Fruit fly (Drosophila melanogaster) whole organism, embryonic: ENCODE data around the gene Dh31.

ENCODE experiments used
- Bgb ChIP-seq: fragments of 200-800 bp; sonication (Bioruptor generic); IDR thresholded peaks from 2 replicates; pipeline ENCODE4 v1.3.6; 2022; ENCODE audit warnings: missing biosample characterization, missing genetic modification characterization; ENCODE audit not compliant: partially characterized antibody
- CG10274 ChIP-seq: fragments of 200-800 bp; sonication (Bioruptor generic); optimal IDR thresholded peaks from 3 replicates; lab custom pipeline; 2017; ENCODE audit warnings: missing biosample characterization, mild to moderate bottlenecking, missing genetic modification characterization
- CG10565 ChIP-seq: fragments of 200-800 bp; sonication (Bioruptor generic); optimal IDR thresholded peaks from 3 replicates; lab custom pipeline; 2016; ENCODE audit warnings: missing biosample characterization, mild to moderate bottlenecking, missing genetic modification characterization
- CG10979 ChIP-seq: fragments of 200-800 bp; sonication (Bioruptor generic); optimal IDR thresholded peaks from 2 replicates; lab custom pipeline; 2018; ENCODE audit warnings: missing biosample characterization, mild to moderate bottlenecking, missing genetic modification characterization, moderate library complexity
- CG11085 ChIP-seq: fragments of 200-800 bp; sonication (Bioruptor generic); IDR thresholded peaks from 2 replicates; pipeline ENCODE4 v1.3.6; 2022; ENCODE audit warnings: missing biosample characterization, missing genetic modification characterization
- CG1233 ChIP-seq: fragments of 200-800 bp; sonication (Bioruptor generic); optimal IDR thresholded peaks from 4 replicates; lab custom pipeline; 2018; ENCODE audit warnings: missing biosample characterization, mild to moderate bottlenecking, missing genetic modification characterization
- CG12744 ChIP-seq: fragments of 200-800 bp; sonication (Bioruptor generic); optimal IDR thresholded peaks from 2 replicates; lab custom pipeline; 2016; ENCODE audit warnings: missing biosample characterization, missing genetic modification characterization
- CG13287 ChIP-seq: fragments of 200-800 bp; sonication (Bioruptor generic); IDR thresholded peaks from 2 replicates; pipeline ENCODE4 v1.3.6; 2022; ENCODE audit warnings: missing biosample characterization, missing genetic modification characterization; ENCODE audit not compliant: partially characterized antibody
- CG15011 ChIP-seq: fragments of 200-800 bp; sonication (Bioruptor generic); optimal IDR thresholded peaks from 3 replicates; lab custom pipeline; 2018; ENCODE audit warnings: missing biosample characterization, mild to moderate bottlenecking, missing genetic modification characterization
- CG17361 ChIP-seq: fragments of 200-800 bp; sonication (Bioruptor generic); IDR thresholded peaks from 3 replicates; pipeline ENCODE4 v1.3.6; 2022; ENCODE audit warnings: missing biosample characterization, missing genetic modification characterization
- CG2889 ChIP-seq: fragments of 200-800 bp; sonication (Bioruptor generic); IDR thresholded peaks from 3 replicates; pipeline ENCODE4 v1.3.6; 2022; ENCODE audit warnings: missing biosample characterization, missing genetic modification characterization
- CG31441 ChIP-seq: fragments of 200-800 bp; sonication (Bioruptor generic); IDR thresholded peaks from 2 replicates; pipeline ENCODE4 v1.3.6; 2022; ENCODE audit warnings: missing biosample characterization, missing genetic modification characterization
- CG3407 ChIP-seq: fragments of 200-800 bp; sonication (Bioruptor generic); optimal IDR thresholded peaks from 2 replicates; lab custom pipeline; 2018; ENCODE audit warnings: missing biosample characterization, mild to moderate bottlenecking, missing genetic modification characterization
- CG4820 ChIP-seq: fragments of 200-800 bp; sonication (Bioruptor generic); optimal IDR thresholded peaks from 3 replicates; lab custom pipeline; 2016; ENCODE audit warnings: missing biosample characterization, missing genetic modification characterization
- CG5245 ChIP-seq: fragments of 200-800 bp; sonication (Bioruptor generic); optimal IDR thresholded peaks from 3 replicates; lab custom pipeline; 2016; ENCODE audit warnings: missing biosample characterization, missing genetic modification characterization
- CG6175 ChIP-seq: fragments of 200-800 bp; sonication (Bioruptor generic); IDR thresholded peaks from 3 replicates; pipeline ENCODE4 v1.3.6; 2022; ENCODE audit warnings: missing biosample characterization, missing genetic modification characterization
- CG7928 ChIP-seq: fragments of 200-800 bp; sonication (Bioruptor generic); optimal IDR thresholded peaks from 2 replicates; lab custom pipeline; 2017; ENCODE audit warnings: missing biosample characterization, mild to moderate bottlenecking, missing genetic modification characterization
- CG7963 ChIP-seq: fragments of 200-800 bp; sonication (Bioruptor generic); IDR thresholded peaks from 3 replicates; pipeline ENCODE4 v1.3.6; 2022; ENCODE audit warnings: missing biosample characterization, missing genetic modification characterization; ENCODE audit not compliant: partially characterized antibody
- CG8281 ChIP-seq: fragments of 200-800 bp; sonication (Bioruptor generic); optimal IDR thresholded peaks from 2 replicates; lab custom pipeline; 2018; ENCODE audit warnings: missing biosample characterization, mild to moderate bottlenecking, missing genetic modification characterization, moderate library complexity
- CG8359 ChIP-seq: fragments of 200-800 bp; sonication (Bioruptor generic); optimal IDR thresholded peaks from 2 replicates; lab custom pipeline; 2017; ENCODE audit warnings: missing biosample characterization, mild to moderate bottlenecking, missing genetic modification characterization, borderline replicate concordance
- CTCF ChIP-seq: fragments of 200-800 bp; sonication (Bioruptor generic); optimal IDR thresholded peaks from 2 replicates; lab custom pipeline; 2017; ENCODE audit warnings: missing biosample characterization, mild to moderate bottlenecking, missing genetic modification characterization, moderate library complexity
- D19A ChIP-seq: fragments of 200-800 bp; optimal IDR thresholded peaks from 3 replicates; lab custom pipeline; 2019; ENCODE audit warnings: missing biosample characterization, mild to moderate bottlenecking, missing genetic modification characterization, moderate library complexity
- Dip3 ChIP-seq: fragments of 200-800 bp; sonication (Bioruptor generic); optimal IDR thresholded peaks from 3 replicates; lab custom pipeline; 2016; ENCODE audit warnings: missing biosample characterization, missing genetic modification characterization
- E2f2 ChIP-seq: fragments of 200-800 bp; sonication (Bioruptor generic); IDR thresholded peaks from 2 replicates; pipeline ENCODE4 v1.3.6; 2022; ENCODE audit warnings: missing biosample characterization, missing genetic modification characterization
- Fer3 ChIP-seq: fragments of 200-800 bp; sonication (Bioruptor generic); optimal IDR thresholded peaks from 2 replicates; lab custom pipeline; 2018; ENCODE audit warnings: missing biosample characterization, mild to moderate bottlenecking, missing genetic modification characterization, moderate library complexity
- Sox102F ChIP-seq: fragments of 200-800 bp; sonication (Bioruptor generic); optimal IDR thresholded peaks from 2 replicates; lab custom pipeline; 2018; ENCODE audit warnings: missing biosample characterization, mild to moderate bottlenecking, missing genetic modification characterization, moderate library complexity
- Taf1 ChIP-seq: fragments of 200-800 bp; sonication (Bioruptor generic); IDR thresholded peaks from 2 replicates; pipeline ENCODE4 v1.3.6; 2022; ENCODE audit warnings: missing biosample characterization, missing genetic modification characterization
- chif ChIP-seq, 2 experiments: fragments of 200-800 bp; sonication (Bioruptor generic); optimal IDR thresholded peaks; 3 replicates each; lab custom pipeline; 2016; ENCODE audit warnings: missing biosample characterization in 2 of 2, missing genetic modification characterization in 2 of 2
- her ChIP-seq: fragments of 200-800 bp; sonication (Bioruptor generic); optimal IDR thresholded peaks from 2 replicates; lab custom pipeline; 2016; ENCODE audit warnings: missing biosample characterization, missing genetic modification characterization
- insv ChIP-seq, 2 experiments: fragments of 200-800 bp; sonication (Bioruptor generic); optimal IDR thresholded peaks; 3 replicates each; lab custom pipeline; 2016 to 2018; ENCODE audit warnings: missing biosample characterization in 2 of 2, missing genetic modification characterization in 2 of 2
- inv ChIP-seq: fragments of 200-800 bp; sonication (Bioruptor generic); IDR thresholded peaks from 2 replicates; pipeline ENCODE4 v1.3.6; 2022; ENCODE audit warnings: missing biosample characterization, missing genetic modification characterization; ENCODE audit not compliant: partially characterized antibody
- jigr1 ChIP-seq: fragments of 200-800 bp; sonication (Bioruptor generic); IDR thresholded peaks from 3 replicates; pipeline ENCODE4 v1.3.6; 2022; ENCODE audit warnings: missing biosample characterization, missing genetic modification characterization
- jing ChIP-seq: fragments of 200-800 bp; sonication (Bioruptor generic); optimal IDR thresholded peaks from 2 replicates; lab custom pipeline; 2018; ENCODE audit warnings: missing biosample characterization, mild to moderate bottlenecking, missing genetic modification characterization
- nom ChIP-seq: fragments of 200-800 bp; sonication (Bioruptor generic); optimal IDR thresholded peaks from 2 replicates; lab custom pipeline; 2017; ENCODE audit warnings: missing biosample characterization, missing genetic modification characterization, mild to moderate bottlenecking, moderate library complexity, missing genetic modification reagents
- odd ChIP-seq: fragments of 200-800 bp; sonication (Bioruptor generic); optimal IDR thresholded peaks from 2 replicates; lab custom pipeline; 2017; ENCODE audit warnings: missing biosample characterization, mild to moderate bottlenecking, missing genetic modification characterization
- pan ChIP-seq, 4 experiments: fragments of >200 bp in 3 of 4; fragments of 200-800 bp in 1 of 4; sonication (Bioruptor generic) in 1 of 4; optimal IDR thresholded peaks in 3 of 4; IDR thresholded peaks in 1 of 4; 2 replicates each; pipeline versions ENCODE4 v1.3.6 to Lab custom; 2017 to 2022; ENCODE audit warnings: missing biosample characterization in 2 of 4, missing genetic modification characterization in 2 of 4, mixed read lengths in 1 of 4
- pros ChIP-seq: fragments of 200-800 bp; sonication (Bioruptor generic); optimal IDR thresholded peaks from 3 replicates; lab custom pipeline; 2019; ENCODE audit warnings: missing biosample characterization, mild to moderate bottlenecking, missing genetic modification characterization, moderate library complexity
- ranshi ChIP-seq: fragments of 200-800 bp; sonication (Bioruptor generic); IDR thresholded peaks from 2 replicates; pipeline ENCODE4 v1.3.6; 2022; ENCODE audit warnings: missing biosample characterization, missing genetic modification characterization
- sim ChIP-seq: fragments of 200-800 bp; sonication (Bioruptor generic); IDR thresholded peaks from 2 replicates; pipeline ENCODE4 v1.3.6; 2022; ENCODE audit warnings: missing biosample characterization, missing genetic modification characterization
- sisA ChIP-seq: fragments of 200-800 bp; sonication (Bioruptor generic); IDR thresholded peaks from 2 replicates; pipeline ENCODE4 v1.3.6; 2022; ENCODE audit warnings: missing biosample characterization, missing genetic modification characterization
- sob ChIP-seq: fragments of 200-800 bp; sonication (Bioruptor generic); IDR thresholded peaks from 2 replicates; pipeline ENCODE4 v1.3.6; 2022; ENCODE audit warnings: missing biosample characterization, missing genetic modification characterization
- ssp ChIP-seq: fragments of 200-800 bp; sonication (Bioruptor generic); IDR thresholded peaks from 2 replicates; pipeline ENCODE4 v1.3.6; 2022; ENCODE audit warnings: missing biosample characterization, missing genetic modification characterization
- tgo ChIP-seq: fragments of 200-800 bp; sonication (Bioruptor generic); IDR thresholded peaks from 3 replicates; pipeline ENCODE4 v1.3.6; 2022; ENCODE audit warnings: missing biosample characterization, missing genetic modification characterization
- unc-4 ChIP-seq: fragments of 200-800 bp; sonication (Bioruptor generic); IDR thresholded peaks from 2 replicates; pipeline ENCODE4 v1.3.6; 2022; ENCODE audit warnings: missing biosample characterization, missing genetic modification characterization; ENCODE audit not compliant: partially characterized antibody
- wor ChIP-seq: fragments of 200-800 bp; sonication (Bioruptor generic); IDR thresholded peaks from 2 replicates; pipeline ENCODE4 v1.3.6; 2022; ENCODE audit warnings: missing biosample characterization, missing genetic modification characterization
- zen ChIP-seq: fragments of 200-800 bp; sonication (Bioruptor generic); optimal IDR thresholded peaks from 3 replicates; lab custom pipeline; 2018; ENCODE audit warnings: missing biosample characterization, mild to moderate bottlenecking, missing genetic modification characterization, moderate library complexity
- zfh2 ChIP-seq: fragments of 200-800 bp; sonication (Bioruptor generic); optimal IDR thresholded peaks from 2 replicates; lab custom pipeline; 2016; ENCODE audit warnings: missing biosample characterization, missing genetic modification characterization

The Dh31 gene

DNA sequence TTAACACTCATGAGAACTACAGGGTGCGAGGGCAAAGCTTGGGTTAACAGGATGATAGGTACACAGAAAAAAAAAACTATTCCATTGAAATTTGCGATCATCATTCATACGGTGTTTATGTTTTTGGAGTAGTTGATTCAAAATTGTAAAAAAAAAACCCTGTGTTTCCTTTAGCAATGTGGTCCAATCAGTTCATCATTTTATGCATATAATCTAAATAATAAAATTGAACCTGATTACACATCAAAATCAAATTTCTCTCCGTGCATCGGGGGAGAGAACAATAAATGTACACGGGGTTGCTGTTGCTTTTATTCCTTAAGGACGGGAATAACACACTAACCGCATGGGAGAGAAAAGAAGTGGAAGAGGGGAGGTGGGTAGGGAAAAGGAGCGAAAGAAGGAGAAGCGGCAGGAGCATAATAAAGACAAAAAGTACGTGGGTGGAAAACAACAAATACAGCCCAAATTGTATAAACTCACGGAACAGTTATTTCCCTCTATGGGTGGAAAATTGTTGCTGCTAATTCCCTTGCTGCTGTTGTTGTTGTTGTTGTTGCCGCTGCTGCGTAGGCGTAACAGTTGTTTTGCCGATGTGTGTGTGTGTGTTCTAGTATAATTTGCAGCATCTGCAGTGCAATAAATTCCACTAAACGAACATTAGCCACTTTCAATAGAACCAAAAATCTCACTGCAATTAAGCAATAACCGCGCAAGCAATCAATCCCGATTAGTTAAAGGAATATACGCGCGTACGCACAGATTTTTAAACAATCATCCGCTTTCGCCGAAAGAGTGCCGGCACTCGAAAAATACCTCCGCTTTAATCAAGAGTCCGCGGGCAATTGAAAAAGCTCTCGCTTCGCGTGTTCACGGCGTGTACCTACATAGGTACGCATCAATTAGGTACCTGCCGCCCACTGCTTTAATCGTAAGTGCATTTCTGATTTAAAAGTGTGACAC lies 43.2 kb downstream of the Dh31 start, which contains the start of gene Agpat2 (continued):
- TF ChIP-seq CG15011 (GFP tag; lab: Kevin White, UChicago), result peak; percentile 59
- peak; percentile 31; the same call in 1 of the 2 replicates for TF ChIP-seq E2f2
- peak; percentile 59 for TF ChIP-seq Taf1 (GFP tag; lab: Robert Waterston, UW)
- peak; percentile 78 for TF ChIP-seq sisA (GFP tag; lab: Robert Waterston, UW)
- peak; percentile 57 for TF ChIP-seq her (GFP tag; lab: Kevin White, UChicago)
- TF ChIP-seq CG31441 (GFP tag; lab: Robert Waterston, UW), result peak; percentile 88
- TF ChIP-seq ssp (GFP tag; lab: Robert Waterston, UW), result peak; percentile 66
- peak; percentile 80 for TF ChIP-seq tgo (GFP tag; lab: Robert Waterston, UW)
- TF ChIP-seq Dip3 (GFP tag; lab: Kevin White, UChicago), result peak; percentile 71
- peak; percentile 96 for TF ChIP-seq pros (GFP tag; lab: Kevin White, UChicago)
- peak; percentile 74 for TF ChIP-seq zen (tag; lab: Kevin White, UChicago)
- peak; percentile 75 to 85 for TF ChIP-seq chif (GFP tag; optimal IDR thresholded peaks at IDR 0.05; lab: Kevin White, UChicago)
- peak; percentile 87 for TF ChIP-seq CG17361
- peak; percentile 15 for TF ChIP-seq CTCF (GFP tag; lab: Kevin White, UChicago)
- peak; percentile 67 for TF ChIP-seq CG5245 (GFP tag; lab: Kevin White, UChicago)
- peak; percentile 81 for TF ChIP-seq CG1233
- peak; percentile 86 for TF ChIP-seq Sox102F
- TF ChIP-seq jing (GFP tag; lab: Kevin White, UChicago), result peak; percentile 67
- no peak for TF ChIP-seq Bgb
- 0 out of 2 replicates have a peak, but pooled peaks have one; percentile 61 for TF ChIP-seq sim (GFP tag; lab: Robert Waterston, UW)
- no peak for TF ChIP-seq CG13287 (GFP tag; lab: Robert Waterston, UW)
- 0 out of 3 replicates have a peak, but pooled peaks have one; percentile 30 for TF ChIP-seq jigr1 (GFP tag; lab: Robert Waterston, UW)
- TF ChIP-seq CG8281 (tag; lab: Kevin White, UChicago), result peak; percentile 56
- TF ChIP-seq sob (GFP tag; lab: Robert Waterston, UW), result peak; percentile 76
- TF ChIP-seq odd, result peak; percentile 73
- TF ChIP-seq nom (GFP tag; lab: Kevin White, UChicago), result peak; percentile 8
- no peak for TF ChIP-seq CG6175 (GFP tag; lab: Robert Waterston, UW)
- TF ChIP-seq insv (GFP tag; optimal IDR thresholded peaks at IDR 0.05; lab: Kevin White, UChicago), result no peak
- TF ChIP-seq pan (optimal IDR thresholded peaks at IDR 0.05; lab: Kevin White, UChicago), result no peak
- TF ChIP-seq pan (GFP tag; optimal IDR thresholded peaks at IDR 0.05 in 1 of 2, IDR thresholded peaks at IDR 0.05 in 1 of 2), result peak in 1 of 2 experiments; percentile 86
- peak; percentile 34 for TF ChIP-seq CG10274
- no peak for TF ChIP-seq inv (GFP tag; lab: Robert Waterston, UW)
- peak; percentile 68 for TF ChIP-seq wor
- peak; percentile 60 for TF ChIP-seq zfh2
- peak; percentile 44 for TF ChIP-seq CG7928 (GFP tag; lab: Kevin White, UChicago)
- peak; percentile 42 for TF ChIP-seq CG10565 (GFP tag; lab: Kevin White, UChicago)
- peak; percentile 84 for TF ChIP-seq CG4820 (GFP tag; lab: Kevin White, UChicago)
- TF ChIP-seq Fer3, result peak; percentile 77
- TF ChIP-seq D19A (tag; lab: Kevin White, UChicago), result peak; percentile 72
- peak; percentile 70 for TF ChIP-seq CG8359
- TF ChIP-seq CG10979 (tag; lab: Kevin White, UChicago), result peak; percentile 89
- 0 out of 2 replicates have a peak, but pooled peaks have one; percentile 23 for TF ChIP-seq CG11085
- no peak for TF ChIP-seq unc-4
- no peak for TF ChIP-seq CG7963
- peak; percentile 76 for TF ChIP-seq ranshi (GFP tag; lab: Robert Waterston, UW)
- peak; percentile 67 for TF ChIP-seq CG12744 (GFP tag; lab: Kevin White, UChicago)
- TF ChIP-seq CG2889 (GFP tag; lab: Robert Waterston, UW), result peak; percentile 41; the same call in 1 of the 3 replicates
- peak; percentile 72 for TF ChIP-seq CG3407 (GFP tag; lab: Kevin White, UChicago)
